Worm (Caenorhabditis elegans): ENCODE results near the gene ttr-43.

ttr-43 gene

ce11 chrV:12567850-12568249 lies 22.7 kb downstream of the ttr-43 start, which contains the start of gene E02A10.4:
E02A10.4 (minus strand) TSS chrV:12567950.
- TF ChIP-seq ztf-18 (tag; optimal IDR thresholded peaks at IDR 0.05) (no peak), let-526 (GFP tag; IDR thresholded peaks at IDR 0.05) (no peak), tbx-9 (tag; optimal IDR thresholded peaks at IDR 0.05; ENCODE audit: borderline replicate concordance) (no peak), Y67H2A.10 (GFP tag; conservative IDR thresholded peaks at IDR 0.05) (no peak), egl-18 (GFP tag; IDR thresholded peaks at IDR 0.05) (no peak), ets-4 (GFP tag; optimal IDR thresholded peaks at IDR 0.05) (no peak), C17E4.6 (GFP tag; IDR thresholded peaks at IDR 0.05) (no peak), repo-1 (tag; optimal IDR thresholded peaks at IDR 0.05) (no peak), T26A5.8 (tag; optimal IDR thresholded peaks at IDR 0.05) (no peak), lir-1 (GFP tag; conservative IDR thresholded peaks at IDR 0.05) (no peak)

ce11 chrV:12567312-12567711 lies 23.2 kb downstream of the ttr-43 start:
- TF ChIP-seq ztf-26 (tag; optimal IDR thresholded peaks at IDR 0.05) (no peak), F55B11.4 (tag; optimal IDR thresholded peaks at IDR 0.05; ENCODE audit: borderline replicate concordance, insufficient read depth) (no peak), dpff-1 (tag; optimal IDR thresholded peaks at IDR 0.05) (no peak), pbrm-1 (GFP tag; IDR thresholded peaks at IDR 0.05) (no peak), Y67H2A.10 (GFP tag; conservative IDR thresholded peaks at IDR 0.05) (no peak), repo-1 (tag; optimal IDR thresholded peaks at IDR 0.05) (no peak), egrh-3 (GFP tag; IDR thresholded peaks at IDR 0.05) (no peak), atf-7 (tag; optimal IDR thresholded peaks at IDR 0.05) (no peak), cebp-1 (GFP tag; IDR thresholded peaks at IDR 0.05) (no peak), cebp-1 (tag; optimal IDR thresholded peaks at IDR 0.05) (no peak), Y95B8A.8 (GFP tag; IDR thresholded peaks at IDR 0.05) (no peak)

- no peak for TF ChIP-seq madf-3 (GFP tag; IDR thresholded peaks at IDR 0.05)
- no peak for TF ChIP-seq cebp-1 (GFP tag; IDR thresholded peaks at IDR 0.05)
- no peak for TF ChIP-seq cebp-1 (tag; optimal IDR thresholded peaks at IDR 0.05)
- TF ChIP-seq T26A5.8 (tag; optimal IDR thresholded peaks at IDR 0.05): no peak
- no peak for TF ChIP-seq lin-40 (tag; optimal IDR thresholded peaks at IDR 0.05)
Observed at ce11 chrV:12564902-12565301, 25.6 kb downstream of the ttr-43 start.

- no peak for TF ChIP-seq Y56A3A.18 (GFP tag; IDR thresholded peaks at IDR 0.05)
- TF ChIP-seq gei-17 (GFP tag; optimal IDR thresholded peaks at IDR 0.05): no peak
- TF ChIP-seq F49E8.2 (tag; optimal IDR thresholded peaks at IDR 0.05; ENCODE audit: insufficient read depth): no peak
- TF ChIP-seq athp-1 (tag; optimal IDR thresholded peaks at IDR 0.05): no peak
- TF ChIP-seq nhr-80 (tag; optimal IDR thresholded peaks at IDR 0.05): no peak
- TF ChIP-seq ekl-4 (GFP tag; IDR thresholded peaks at IDR 0.05): no peak
Observed at ce11 chrV:12563187-12563586, 27.3 kb downstream of the ttr-43 start, which contains the start of gene mrps-5. mrps-5 (plus strand) TSS chrV:12563487.

- TF ChIP-seq nfyb-1 (GFP tag; IDR thresholded peaks at IDR 0.05) (no peak), snpc-1.1 (tag; optimal IDR thresholded peaks at IDR 0.05; ENCODE audit: insufficient read depth) (no peak), mel-28 (tag; optimal IDR thresholded peaks at IDR 0.05; ENCODE audit: borderline replicate concordance) (no peak), hrde-1 (tag; optimal IDR thresholded peaks at IDR 0.05; ENCODE audit: borderline replicate concordance) (no peak), tbx-9 (tag; optimal IDR thresholded peaks at IDR 0.05; ENCODE audit: borderline replicate concordance) (no peak), madf-3 (GFP tag; IDR thresholded peaks at IDR 0.05) (no peak), repo-1 (tag; optimal IDR thresholded peaks at IDR 0.05) (no peak), ccch-3 (GFP tag; optimal IDR thresholded peaks at IDR 0.05) (no peak), attf-3 (GFP tag; conservative IDR thresholded peaks at IDR 0.05) (peak; percentile 96), rcor-1 (GFP tag; IDR thresholded peaks at IDR 0.05) (no peak), nfya-1 (tag; optimal IDR thresholded peaks at IDR 0.05; ENCODE audit: borderline replicate concordance, insufficient read depth) (no peak), bed-1 (GFP tag; IDR thresholded peaks at IDR 0.05) (no peak), somi-1 (GFP tag; optimal IDR thresholded peaks at IDR 0.05) (no peak), snpc-3.4 (tag; optimal IDR thresholded peaks at IDR 0.05) (no peak), lsl-1 (GFP tag; optimal IDR thresholded peaks at IDR 0.05) (peak; percentile 63), xnd-1 (tag; optimal IDR thresholded peaks at IDR 0.05) (peak; percentile 10), bed-2 (GFP tag; IDR thresholded peaks at IDR 0.05) (no peak), madf-6 (GFP tag; IDR thresholded peaks at IDR 0.05) (0 out of 2 replicates have a peak, but pooled peaks have one; percentile 13)
Observed at ce11 chrV:12560328-12560782, 30.1 kb downstream of the ttr-43 start, which contains the start of gene sel-1. sel-1 (plus strand) TSS chrV:12560732.

Data from whole organism, young adult.